Worm (Caenorhabditis elegans): ENCODE data around the gene set-2.

- TF ChIP-seq syd-9 (tag; optimal IDR thresholded peaks at IDR 0.05), result no peak
- no peak for TF ChIP-seq fkh-10 (GFP tag; optimal IDR thresholded peaks at IDR 0.05)
- no peak for TF ChIP-seq pha-4 (tag; optimal IDR thresholded peaks at IDR 0.05)
- no peak for TF ChIP-seq eyg-1 (tag; optimal IDR thresholded peaks at IDR 0.05)
- no peak for TF ChIP-seq unc-55 (GFP tag; optimal IDR thresholded peaks at IDR 0.05)
- TF ChIP-seq ceh-14 (tag; optimal IDR thresholded peaks at IDR 0.05), result no peak
Measured at ce11 chrIII:4967236-4967635, 37.2 kb upstream of the set-2 start.
